Fruit fly (Drosophila melanogaster): ENCODE measurements around the gene CG9004.
A peak's percentile ranks its signal among the peaks of the same experiment; 100 is the strongest.

CG9004 gene

DNA sequence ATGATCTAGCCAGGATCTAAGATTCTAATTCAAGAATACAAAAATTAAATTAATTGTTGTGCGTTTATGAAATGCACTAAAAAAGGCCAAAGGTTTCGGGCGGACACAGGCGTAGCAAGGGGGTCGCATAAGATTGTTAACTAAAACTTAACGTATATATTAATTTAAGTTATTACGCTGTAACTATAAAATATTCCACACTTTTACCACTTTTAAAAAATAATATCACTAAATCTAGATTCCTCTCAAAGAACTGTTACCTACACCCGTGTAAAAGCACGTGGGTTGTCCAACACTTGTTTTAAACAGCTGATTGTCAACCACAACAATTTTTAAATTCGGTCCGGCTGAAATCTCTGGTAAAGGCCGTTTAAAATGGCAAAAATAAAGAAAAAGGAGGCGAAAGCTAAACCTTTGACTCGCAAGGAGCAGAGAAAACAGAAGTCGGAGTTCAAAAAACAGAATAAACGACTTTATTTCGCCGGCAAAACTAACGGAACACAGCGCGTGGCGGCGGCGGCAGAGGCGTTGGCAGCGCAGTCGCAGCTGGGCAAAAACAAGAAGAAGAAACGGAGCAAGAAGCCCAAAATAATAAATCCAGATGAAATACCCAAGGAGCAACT is at the start of gene CG9004, which contains the start of gene mRpL23:
Gene CG9004 (plus strand): TSS at position 308 of the 623 bp plus-strand sequence.
Gene mRpL23 (minus strand): TSS at position 284 of the 623 bp plus-strand sequence.
- TF ChIP-seq CG8119 (GFP tag; IDR thresholded peaks at IDR 0.05) (peak; percentile 99), Sox14 (GFP tag; optimal IDR thresholded peaks at IDR 0.05) (peak; percentile 99), dsx (GFP tag; optimal IDR thresholded peaks at IDR 0.05; ENCODE audit: poor library complexity, severe bottlenecking) (peak; percentile 97), Smox (GFP tag; optimal IDR thresholded peaks at IDR 0.05) (peak; percentile 99), esn (GFP tag; optimal IDR thresholded peaks at IDR 0.05) (peak; percentile 100), spab (GFP tag; optimal IDR thresholded peaks at IDR 0.05) (peak; percentile 96), CG10669 (GFP tag; optimal IDR thresholded peaks at IDR 0.05) (peak; percentile 99), OdsH (GFP tag; optimal IDR thresholded peaks at IDR 0.05) (peak; percentile 100), CG6808 (GFP tag; optimal IDR thresholded peaks at IDR 0.05) (peak; percentile 96), Sox15 (GFP tag; optimal IDR thresholded peaks at IDR 0.05) (peak; percentile 99), Eip75B (GFP tag; optimal IDR thresholded peaks at IDR 0.05) (peak; percentile 99), Blimp-1 (GFP tag; optimal IDR thresholded peaks at IDR 0.05) (peak; percentile 94), ss (GFP tag; optimal IDR thresholded peaks at IDR 0.05) (peak; percentile 92 to 97), Sox102F (GFP tag; optimal IDR thresholded peaks at IDR 0.05) (peak; percentile 99), CG6276 (GFP tag; optimal IDR thresholded peaks at IDR 0.05) (peak; percentile 97), CG11902 (GFP tag; optimal IDR thresholded peaks at IDR 0.05) (peak; percentile 99), Eip78C (GFP tag) (peak; percentile 100), net (GFP tag; optimal IDR thresholded peaks at IDR 0.05) (peak; percentile 99), fd85E (GFP tag; optimal IDR thresholded peaks at IDR 0.05) (peak; percentile 95), CG34406 (GFP tag; optimal IDR thresholded peaks at IDR 0.05) (peak; percentile 99), Hr39 (GFP tag; optimal IDR thresholded peaks at IDR 0.05) (peak; percentile 99), eg (GFP tag; IDR thresholded peaks at IDR 0.05) (peak; percentile 100), CG8632 (GFP tag; optimal IDR thresholded peaks at IDR 0.05) (peak; percentile 99), salr (GFP tag; optimal IDR thresholded peaks at IDR 0.05) (peak; percentile 98 to 99), Ets96B (tag; optimal IDR thresholded peaks at IDR 0.05) (peak; percentile 99), fkh (GFP tag; optimal IDR thresholded peaks at IDR 0.05) (peak; percentile 86), acj6 (GFP tag; optimal IDR thresholded peaks at IDR 0.05) (peak; percentile 100), Eip93F (GFP tag; optimal IDR thresholded peaks at IDR 0.05) (peak; percentile 98), vri (GFP tag; optimal IDR thresholded peaks at IDR 0.05) (peak; percentile 98), CG4318 (GFP tag; optimal IDR thresholded peaks at IDR 0.05) (peak; percentile 99), cyc (GFP tag; optimal IDR thresholded peaks at IDR 0.05) (peak; percentile 99), CG8319 (GFP tag; optimal IDR thresholded peaks at IDR 0.05) (peak; percentile 99), Met (GFP tag; optimal IDR thresholded peaks at IDR 0.05) (peak; percentile 99), Ets21C (GFP tag; optimal IDR thresholded peaks at IDR 0.05) (peak; percentile 99), CG3032 (tag; optimal IDR thresholded peaks at IDR 0.05) (peak; percentile 100), CG11294 (GFP tag; IDR thresholded peaks at IDR 0.05) (peak; percentile 99), CG6854 (GFP tag; optimal IDR thresholded peaks at IDR 0.05) (peak; percentile 94), CG31627 (GFP tag; optimal IDR thresholded peaks at IDR 0.05) (peak; percentile 99), CG16779 (tag; optimal IDR thresholded peaks at IDR 0.05) (peak; percentile 97), CG7368 (GFP tag; optimal IDR thresholded peaks at IDR 0.05) (peak; percentile 98), CG3919 (GFP tag; optimal IDR thresholded peaks at IDR 0.05) (peak; percentile 99), CG1621 (tag; optimal IDR thresholded peaks at IDR 0.05) (peak; percentile 98), CG10631 (GFP tag; optimal IDR thresholded peaks at IDR 0.05) (peak; percentile 100), svp (GFP tag) (peak; percentile 100), lz (GFP tag; optimal IDR thresholded peaks at IDR 0.05) (peak; percentile 100), CG11762 (GFP tag; optimal IDR thresholded peaks at IDR 0.05; ENCODE audit: insufficient read depth) (peak; percentile 99), Gug (GFP tag; IDR thresholded peaks at IDR 0.05) (peak; percentile 100), Lpt (GFP tag; optimal IDR thresholded peaks at IDR 0.05) (peak; percentile 99), achi (GFP tag; optimal IDR thresholded peaks at IDR 0.05) (peak; percentile 99), pdm3 (GFP tag; optimal IDR thresholded peaks at IDR 0.05) (peak; percentile 100), topi (GFP tag; optimal IDR thresholded peaks at IDR 0.05) (peak; percentile 99)

Measured in whole organism, prepupa.